Fruit fly (Drosophila melanogaster): ENCODE data around the gene path.

dm6 chr3L:9550873-9551580 is 45.9 kb upstream of the path start:
- TF ChIP-seq EcR (GFP tag; optimal IDR thresholded peaks at IDR 0.05): no peak
- no peak for TF ChIP-seq psq (optimal IDR thresholded peaks at IDR 0.05)
- TF ChIP-seq pan (optimal IDR thresholded peaks at IDR 0.05): no peak
